Comparison of ENCODE assay signal across 4 worm cellular contexts in genomic region chrX:16481026-16481425, ce11.
TF ChIP-seq lines count a peak whose summit lies in the region.

No protein-coding gene starts in this region.

TF ChIP-seq in whole organism, L1 larva, 84 proteins besides CTCF, POLR2A, EP300 and RAD21:
- TF ChIP-seq lsy-2 (tag; optimal IDR thresholded peaks at IDR 0.05; lab: Kevin White, UChicago) (peak; percentile 16 to 64), lin-14 (GFP tag; optimal IDR thresholded peaks at IDR 0.05; lab: Kevin White, UChicago) (peak; percentile 74), dsc-1 (tag; optimal IDR thresholded peaks at IDR 0.05; lab: Kevin White, UChicago) (peak; percentile 48), ceh-8 (GFP tag; optimal IDR thresholded peaks at IDR 0.05; lab: Kevin White, UChicago) (peak; percentile 69), swsn-7 (tag; optimal IDR thresholded peaks at IDR 0.05; lab: Kevin White, UChicago) (no peak), efl-3 (GFP tag; optimal IDR thresholded peaks at IDR 0.05; lab: Kevin White, UChicago) (no peak), tbx-2 (tag; optimal IDR thresholded peaks at IDR 0.05; lab: Kevin White, UChicago) (peak; percentile 55)

TF ChIP-seq in whole organism, L4 larva, 104 proteins besides CTCF, POLR2A, EP300 and RAD21:
- TF ChIP-seq zag-1 (tag; optimal IDR thresholded peaks at IDR 0.05; lab: Kevin White, UChicago) (no peak), lsy-2 (tag; optimal IDR thresholded peaks at IDR 0.05; lab: Kevin White, UChicago) (peak in 1 of 2 experiments; percentile 57), ctbp-1 (GFP tag; IDR thresholded peaks at IDR 0.05; lab: Robert Waterston, UW) (no peak), rbr-2 (tag; optimal IDR thresholded peaks at IDR 0.05; lab: Kevin White, UChicago) (no peak), ceh-82 (tag; optimal IDR thresholded peaks at IDR 0.05; lab: Kevin White, UChicago) (no peak), ceh-32 (tag; optimal IDR thresholded peaks at IDR 0.05; lab: Kevin White, UChicago; ENCODE audit: poor library complexity) (peak; percentile 21)

TF ChIP-seq in whole organism, late embryonic, 69 proteins besides CTCF, POLR2A, EP300 and RAD21:
- TF ChIP-seq ceh-18 (tag; optimal IDR thresholded peaks at IDR 0.05; lab: Kevin White, UChicago) (no peak), ceh-24 (tag; optimal IDR thresholded peaks at IDR 0.05; lab: Kevin White, UChicago) (no peak), fkh-6 (tag; optimal IDR thresholded peaks at IDR 0.05; lab: Kevin White, UChicago) (no peak), unc-42 (tag; optimal IDR thresholded peaks at IDR 0.05; lab: Kevin White, UChicago) (peak; percentile 14), ceh-14 (tag; optimal IDR thresholded peaks at IDR 0.05; lab: Kevin White, UChicago) (no peak), ref-2 (tag; optimal IDR thresholded peaks at IDR 0.05; lab: Kevin White, UChicago) (no peak)

TF ChIP-seq in whole organism, mixed stage, embryonic, 35 proteins besides CTCF, POLR2A, EP300 and RAD21:
- no peak for TF ChIP-seq bed-3 (GFP tag; optimal IDR thresholded peaks at IDR 0.05; lab: Kevin White, UChicago)
- peak; percentile 60 for TF ChIP-seq ces-1 (GFP tag; optimal IDR thresholded peaks at IDR 0.05; lab: Kevin White, UChicago)
- no peak for TF ChIP-seq ztf-11 (tag; optimal IDR thresholded peaks at IDR 0.05; lab: Kevin White, UChicago)
- no peak for TF ChIP-seq sem-2 (GFP tag; optimal IDR thresholded peaks at IDR 0.05; lab: Kevin White, UChicago)
- TF ChIP-seq mep-1 (tag; optimal IDR thresholded peaks at IDR 0.05; lab: Kevin White, UChicago) = no peak
- no peak for TF ChIP-seq zip-8 (tag; optimal IDR thresholded peaks at IDR 0.05; lab: Kevin White, UChicago)
- TF ChIP-seq M03D4.4 (tag; optimal IDR thresholded peaks at IDR 0.05; lab: Kevin White, UChicago) = no peak
- TF ChIP-seq sptf-1 (tag; optimal IDR thresholded peaks at IDR 0.05; lab: Kevin White, UChicago) = no peak
